Worm (Caenorhabditis elegans) whole organism, L4 larva: ENCODE measurements around the gene cdk-1.

Source experiments
- ama-1 ChIP-seq: fragments of 150-350 bp; optimal IDR thresholded peaks from 2 replicates; lab custom pipeline; 2014; ENCODE audit warnings: inconsistent platforms, mixed read lengths
- fos-1 ChIP-seq: fragments of 150-350 bp; optimal IDR thresholded peaks from 2 replicates; lab custom pipeline; 2014; ENCODE audit warnings: missing biosample characterization, missing genetic modification characterization

DNA sequence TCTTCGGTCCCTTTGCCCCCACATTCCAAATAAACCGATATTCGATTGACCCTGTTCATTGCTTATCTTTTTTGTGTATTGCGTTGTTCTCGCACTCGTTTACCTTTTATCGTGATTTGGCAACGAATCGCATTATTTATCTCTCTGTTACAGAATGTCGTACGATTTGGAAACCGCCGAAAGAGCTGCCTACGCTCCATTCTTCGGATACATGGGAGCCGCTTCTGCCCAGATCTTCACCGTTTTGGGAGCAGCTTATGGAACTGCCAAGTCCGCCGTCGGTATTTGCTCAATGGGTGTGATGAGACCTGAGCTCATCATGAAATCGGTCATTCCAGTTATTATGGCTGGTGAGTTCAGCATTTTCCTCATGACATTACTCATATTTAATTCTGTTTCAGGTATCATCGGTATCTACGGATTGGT is 34.8 kb downstream of the cdk-1 start, which contains the start of gene vha-2:
- TF ChIP-seq ama-1 (lab: Kevin White, UChicago) (peak; percentile 90), fos-1 (tag; lab: Kevin White, UChicago) (no peak)
